Fruit fly (Drosophila melanogaster) S2 (cell line): ENCODE measurements around the gene CG31323.

Experiments
- CG8478 ChIP-seq: fragments of >200 bp; optimal IDR thresholded peaks from 2 replicates; lab custom pipeline; 2018
- CTCF ChIP-seq, 2 experiments: fragments of >200 bp; optimal IDR thresholded peaks; 2 replicates each; lab custom pipeline; 2018

dm6 chr3R:26181991-26182390, 11.3 kb downstream of the CG31323 start:
- TF ChIP-seq CG8478 (lab: Kevin White, UChicago) = no peak
- TF ChIP-seq CTCF (optimal IDR thresholded peaks at IDR 0.05; lab: Kevin White, UChicago) = no peak
